Worm (Caenorhabditis elegans): Measurements from ENCODE around the gene cwf-19L1.

cwf-19L1 gene

DNA sequence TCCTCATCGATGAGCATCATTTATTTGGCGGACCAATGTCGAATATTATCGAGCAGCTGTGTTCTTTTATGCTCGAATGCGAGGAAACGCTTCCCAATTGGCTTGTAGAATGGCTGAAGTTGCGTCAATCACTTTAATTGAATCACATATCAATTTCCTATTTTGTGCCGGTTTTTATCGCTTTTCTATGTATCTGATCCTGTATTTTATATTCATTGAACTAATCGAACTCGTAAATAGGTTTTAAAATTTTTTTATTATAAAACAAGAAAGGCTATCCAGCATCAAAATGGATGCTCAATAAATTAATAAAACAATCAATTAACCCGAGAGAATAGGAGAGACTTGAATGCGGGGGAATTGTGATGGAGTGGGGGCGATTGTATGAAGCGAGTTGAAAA lies 8.9 kb upstream of the cwf-19L1 start (continued):
- peak; percentile 66 for TF ChIP-seq mep-1 (tag; optimal IDR thresholded peaks at IDR 0.05)
- no peak for TF ChIP-seq jun-1 (tag; optimal IDR thresholded peaks at IDR 0.05)
- peak; percentile 44 for TF ChIP-seq duxl-1 (tag; optimal IDR thresholded peaks at IDR 0.05; ENCODE audit: poor library complexity)
- TF ChIP-seq aly-2 (tag; optimal IDR thresholded peaks at IDR 0.05), result no peak
- TF ChIP-seq mdl-1 (tag; optimal IDR thresholded peaks at IDR 0.05), result no peak
- peak; percentile 32 for TF ChIP-seq zip-2 (tag; optimal IDR thresholded peaks at IDR 0.05)
- TF ChIP-seq vab-7 (GFP tag; IDR thresholded peaks at IDR 0.05), result no peak
- no peak for TF ChIP-seq nhr-77 (tag; optimal IDR thresholded peaks at IDR 0.05)
- no peak for TF ChIP-seq arid-1 (GFP tag; conservative IDR thresholded peaks at IDR 0.05)
- TF ChIP-seq daf-12 (tag; optimal IDR thresholded peaks at IDR 0.05), result no peak
- peak; percentile 55 for TF ChIP-seq nhr-102 (tag; optimal IDR thresholded peaks at IDR 0.05)
- no peak for TF ChIP-seq nhr-42 (GFP tag; IDR thresholded peaks at IDR 0.05)
- TF ChIP-seq ceh-62 (tag; optimal IDR thresholded peaks at IDR 0.05), result no peak
- TF ChIP-seq lin-1 (GFP tag; IDR thresholded peaks at IDR 0.05), result no peak
- TF ChIP-seq hlh-11 (tag; optimal IDR thresholded peaks at IDR 0.05), result peak; percentile 6
- no peak for TF ChIP-seq ceh-20 (GFP tag; IDR thresholded peaks at IDR 0.05)
- no peak for TF ChIP-seq unc-130 (GFP tag; optimal IDR thresholded peaks at IDR 0.05)
- no peak for TF ChIP-seq sdz-12 (GFP tag; optimal IDR thresholded peaks at IDR 0.05)
- TF ChIP-seq nhr-111 (GFP tag; optimal IDR thresholded peaks at IDR 0.05), result no peak
- no peak for TF ChIP-seq ceh-32 (tag; optimal IDR thresholded peaks at IDR 0.05; ENCODE audit: poor library complexity)
- no peak for TF ChIP-seq nhr-237 (tag; optimal IDR thresholded peaks at IDR 0.05)
- no peak for TF ChIP-seq nhr-41 (GFP tag; IDR thresholded peaks at IDR 0.05)
- TF ChIP-seq ces-1 (GFP tag; optimal IDR thresholded peaks at IDR 0.05), result no peak
- no peak for TF ChIP-seq Y105C5A.15 (GFP tag; IDR thresholded peaks at IDR 0.05)
- TF ChIP-seq nhr-11 (tag; optimal IDR thresholded peaks at IDR 0.05), result no peak
- no peak for TF ChIP-seq F37D6.2 (tag; optimal IDR thresholded peaks at IDR 0.05)
- peak; percentile 24 for TF ChIP-seq lin-13 (GFP tag; optimal IDR thresholded peaks at IDR 0.05)
- no peak for TF ChIP-seq skn-1 (tag; optimal IDR thresholded peaks at IDR 0.05)
- TF ChIP-seq mxl-2 (GFP tag; conservative IDR thresholded peaks at IDR 0.05), result no peak
- TF ChIP-seq aha-1 (tag), result peak; percentile 77
- TF ChIP-seq unc-62 (GFP tag; optimal IDR thresholded peaks at IDR 0.05 in 1 of 2), result peak in 1 of 2 experiments; percentile 84
- no peak for TF ChIP-seq unc-62 (tag; optimal IDR thresholded peaks at IDR 0.05)
- peak; percentile 52; the same call in 1 of the 2 replicates for TF ChIP-seq T26A8.4 (GFP tag; IDR thresholded peaks at IDR 0.05)
- TF ChIP-seq dmd-8 (GFP tag; IDR thresholded peaks at IDR 0.05), result no peak
- no peak for TF ChIP-seq gei-8 (GFP tag; optimal IDR thresholded peaks at IDR 0.05)
- peak in 1 of 2 experiments; percentile 65 for TF ChIP-seq lsy-2 (tag; optimal IDR thresholded peaks at IDR 0.05)
- no peak for TF ChIP-seq dpl-1 (GFP tag; optimal IDR thresholded peaks at IDR 0.05)
- TF ChIP-seq pha-4 (GFP tag; IDR thresholded peaks at IDR 0.05), result peak; percentile 43; the same call in 1 of the 2 replicates
- TF ChIP-seq pha-4 (tag; optimal IDR thresholded peaks at IDR 0.05), result no peak
- TF ChIP-seq pqm-1 (tag; optimal IDR thresholded peaks at IDR 0.05), result peak; percentile 10
- TF ChIP-seq nhr-76 (tag; optimal IDR thresholded peaks at IDR 0.05), result no peak
- no peak for TF ChIP-seq snpc-4 (tag; optimal IDR thresholded peaks at IDR 0.05)
- no peak for TF ChIP-seq php-3 (GFP tag; IDR thresholded peaks at IDR 0.05)
- no peak for TF ChIP-seq dmd-6 (GFP tag; IDR thresholded peaks at IDR 0.05)
- no peak for TF ChIP-seq mxl-3 (GFP tag; optimal IDR thresholded peaks at IDR 0.05)
- TF ChIP-seq dve-1 (tag; optimal IDR thresholded peaks at IDR 0.05; ENCODE audit: insufficient read depth), result peak; percentile 36
- TF ChIP-seq F10B5.3 (tag; optimal IDR thresholded peaks at IDR 0.05), result peak; percentile 23
- no peak for TF ChIP-seq ZK546.5 (tag; optimal IDR thresholded peaks at IDR 0.05)
- TF ChIP-seq tag-97 (GFP tag; IDR thresholded peaks at IDR 0.05), result no peak
- no peak for TF ChIP-seq ceh-28 (tag; optimal IDR thresholded peaks at IDR 0.05)
- TF ChIP-seq hlh-30 (tag; optimal IDR thresholded peaks at IDR 0.05; ENCODE audit: insufficient read depth), result no peak
- TF ChIP-seq lir-3 (tag; optimal IDR thresholded peaks at IDR 0.05), result no peak
- TF ChIP-seq rbr-2 (tag; optimal IDR thresholded peaks at IDR 0.05), result no peak
